Worm (Caenorhabditis elegans) whole organism, L4/young adult: Measurements from ENCODE around the gene sulp-7.

Experiments
- dao-5 ChIP-seq: sonication (generic microtip); optimal IDR thresholded peaks from 2 replicates; lab custom pipeline; 2016; ENCODE audit warnings: missing genotype, missing genetic modification characterization, moderate library complexity, missing compliant biosample characterization
- him-1 ChIP-seq: sonication (generic microtip); optimal IDR thresholded peaks from 2 replicates; lab custom pipeline; 2016; ENCODE audit warnings: missing genotype, missing genetic modification reagents, missing genetic modification characterization, missing compliant biosample characterization

DNA sequence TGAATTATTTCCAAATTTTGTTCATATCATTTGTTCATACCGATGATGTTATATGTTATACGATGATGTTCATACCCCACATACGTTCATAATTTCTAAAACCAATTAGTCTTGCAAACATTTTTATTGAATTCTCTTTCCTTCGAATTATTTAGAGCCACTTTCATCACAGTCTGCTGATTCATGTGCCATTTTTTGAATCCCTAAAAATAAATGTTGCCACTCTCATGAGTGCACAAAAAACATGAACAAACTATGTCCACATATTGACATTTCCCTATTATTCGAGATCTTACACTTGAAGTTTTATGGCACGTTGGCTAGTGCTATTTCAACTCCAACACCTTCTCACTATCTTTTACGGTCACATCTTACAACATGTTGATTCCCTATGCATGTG is 26.6 kb downstream of the sulp-7 start, which contains the start of gene clc-17:
- TF ChIP-seq him-1 = no peak
- no peak for TF ChIP-seq dao-5 (tag; lab: Kevin White, UChicago)
